Fruit fly (Drosophila melanogaster) Kc167 (cell line): ENCODE data around the gene orb.

Source experiments
- Myc ChIP-seq: fragments of >200 bp; optimal IDR thresholded peaks from 2 replicates; lab custom pipeline; 2017; ENCODE audit warnings: missing external identifiers
- Sin3A ChIP-seq: fragments of >200 bp; optimal IDR thresholded peaks from 2 replicates; lab custom pipeline; 2018; ENCODE audit warnings: missing external identifiers
- insv ChIP-seq: fragments of >200 bp; optimal IDR thresholded peaks from 3 replicates; lab custom pipeline; 2018; ENCODE audit warnings: missing external identifiers
- psq ChIP-seq: fragments of >200 bp; optimal IDR thresholded peaks from 2 replicates; lab custom pipeline; 2017; ENCODE audit warnings: missing external identifiers
- ttk ChIP-seq: sonication (Bioruptor generic); optimal IDR thresholded peaks from 2 replicates; lab custom pipeline; 2017; ENCODE audit warnings: missing external identifiers

- TF ChIP-seq psq (lab: Kevin White, UChicago) (no peak), insv (lab: Kevin White, UChicago) (no peak), ttk (lab: Kevin White, UChicago) (no peak), Sin3A (lab: Kevin White, UChicago) (no peak), Myc (no peak)
These were observed 31.6 kb downstream of the orb start, which contains the start of gene CG4467 for dm6 chr3R:23248853-23249573.
